Worm (Caenorhabditis elegans) whole organism, mixed stage, embryonic: ENCODE measurements around the gene ptr-5.
"Not testable (repeated sequence)": the region's sequence is repeated elsewhere in the genome, so short reads cannot be mapped to it uniquely, and the experiment has no call there.

Source experiments
- M03D4.4 ChIP-seq: sonication (generic microtip); optimal IDR thresholded peaks from 2 replicates; lab custom pipeline; 2017; ENCODE audit warnings: mild to moderate bottlenecking, missing genetic modification characterization, missing compliant biosample characterization
- blmp-1 ChIP-seq: fragments of 150-350 bp; optimal IDR thresholded peaks from 2 replicates; lab custom pipeline; 2014; ENCODE audit warnings: missing biosample characterization, missing genetic modification characterization
- ceh-43 ChIP-seq: fragments of 200-800 bp; sonication (Bioruptor generic); optimal IDR thresholded peaks from 2 replicates; lab custom pipeline; 2018; ENCODE audit warnings: mild to moderate bottlenecking, missing genetic modification characterization, moderate library complexity, missing compliant biosample characterization
- ceh-83 ChIP-seq: fragments of 200-800 bp; sonication (Bioruptor generic); optimal IDR thresholded peaks from 2 replicates; lab custom pipeline; 2018; ENCODE audit warnings: mild to moderate bottlenecking, missing genetic modification characterization, missing compliant biosample characterization
- ces-1 ChIP-seq: fragments of 150-350 bp; optimal IDR thresholded peaks from 2 replicates; lab custom pipeline; 2014; ENCODE audit warnings: missing biosample characterization, missing genetic modification reagents, missing genetic modification characterization
- cnd-1 ChIP-seq: fragments of 200-800 bp; sonication (Bioruptor generic); optimal IDR thresholded peaks from 2 replicates; lab custom pipeline; 2018; ENCODE audit warnings: mild to moderate bottlenecking, missing genetic modification characterization, missing compliant biosample characterization
- drap-1 ChIP-seq: fragments of 200-800 bp; sonication (Bioruptor generic); optimal IDR thresholded peaks from 3 replicates; lab custom pipeline; 2018; ENCODE audit warnings: mild to moderate bottlenecking, missing genetic modification characterization, missing compliant biosample characterization
- flh-1 ChIP-seq: fragments of 200-800 bp; sonication (Bioruptor generic); optimal IDR thresholded peaks from 2 replicates; lab custom pipeline; 2018; ENCODE audit warnings: mild to moderate bottlenecking, missing genetic modification characterization, moderate library complexity, missing compliant biosample characterization
- ham-2 ChIP-seq: fragments of 200-800 bp; sonication (Bioruptor generic); optimal IDR thresholded peaks from 2 replicates; lab custom pipeline; 2018; ENCODE audit warnings: mild to moderate bottlenecking, missing genetic modification characterization, missing compliant biosample characterization
- hlh-1 ChIP-seq: fragments of 150-350 bp; optimal IDR thresholded peaks from 2 replicates; lab custom pipeline; 2014; ENCODE audit warnings: missing biosample characterization, missing genetic modification reagents, missing genetic modification characterization
- lin-13 ChIP-seq: fragments of 150-350 bp; optimal IDR thresholded peaks from 2 replicates; lab custom pipeline; 2014; ENCODE audit warnings: missing biosample characterization, missing genetic modification characterization
- lin-32 ChIP-seq: fragments of 200-800 bp; sonication (Bioruptor generic); optimal IDR thresholded peaks from 2 replicates; lab custom pipeline; 2018; ENCODE audit warnings: mild to moderate bottlenecking, missing genetic modification characterization, missing compliant biosample characterization
- mab-5 ChIP-seq: fragments of 150-350 bp; optimal IDR thresholded peaks from 2 replicates; lab custom pipeline; 2014; ENCODE audit warnings: missing biosample characterization, missing genetic modification characterization
- mls-2 ChIP-seq: sonication (generic microtip); optimal IDR thresholded peaks from 2 replicates; lab custom pipeline; 2016; ENCODE audit warnings: mild to moderate bottlenecking, missing genetic modification characterization, moderate library complexity, missing compliant biosample characterization
- nhr-12 ChIP-seq: fragments of 150-350 bp; optimal IDR thresholded peaks from 2 replicates; lab custom pipeline; 2014; ENCODE audit warnings: missing biosample characterization, missing genetic modification characterization
- nhr-2 ChIP-seq: fragments of 150-350 bp; optimal IDR thresholded peaks from 2 replicates; lab custom pipeline; 2014; ENCODE audit warnings: missing biosample characterization, missing genetic modification characterization
- nhr-76 ChIP-seq: sonication (generic microtip); optimal IDR thresholded peaks from 2 replicates; lab custom pipeline; 2017; ENCODE audit warnings: missing biosample characterization, missing genetic modification characterization
- sem-2 ChIP-seq: fragments of 200-800 bp; sonication (Bioruptor generic); optimal IDR thresholded peaks from 2 replicates; lab custom pipeline; 2018; ENCODE audit warnings: mild to moderate bottlenecking, missing genetic modification characterization, missing compliant biosample characterization
- snpc-4 ChIP-seq: fragments of 150-350 bp; optimal IDR thresholded peaks from 2 replicates; lab custom pipeline; 2014; ENCODE audit warnings: missing biosample characterization, missing genetic modification characterization
- sptf-1 ChIP-seq: sonication (generic microtip); optimal IDR thresholded peaks from 2 replicates; lab custom pipeline; 2017; ENCODE audit warnings: mild to moderate bottlenecking, missing genetic modification characterization, moderate library complexity, missing compliant biosample characterization
- tbx-8 ChIP-seq: fragments of 200-800 bp; sonication (Bioruptor generic); optimal IDR thresholded peaks from 2 replicates; lab custom pipeline; 2018; ENCODE audit warnings: mild to moderate bottlenecking, missing genetic modification characterization, moderate library complexity, missing compliant biosample characterization
- unc-120 ChIP-seq: sonication (generic microtip); optimal IDR thresholded peaks from 2 replicates; lab custom pipeline; 2017; ENCODE audit warnings: missing genetic modification characterization, missing compliant biosample characterization; ENCODE audit not compliant: poor library complexity, severe bottlenecking
- unc-39 ChIP-seq: fragments of 150-350 bp; optimal IDR thresholded peaks from 2 replicates; lab custom pipeline; 2014; ENCODE audit warnings: missing biosample characterization, missing genetic modification characterization
- zip-8 ChIP-seq: fragments of 150-350 bp; optimal IDR thresholded peaks from 2 replicates; lab custom pipeline; 2014; ENCODE audit warnings: missing biosample characterization, missing genetic modification characterization
- ztf-11 ChIP-seq: fragments of 150-350 bp; optimal IDR thresholded peaks from 2 replicates; lab custom pipeline; 2014; ENCODE audit warnings: missing biosample characterization, missing genetic modification characterization

Gene ptr-5

DNA sequence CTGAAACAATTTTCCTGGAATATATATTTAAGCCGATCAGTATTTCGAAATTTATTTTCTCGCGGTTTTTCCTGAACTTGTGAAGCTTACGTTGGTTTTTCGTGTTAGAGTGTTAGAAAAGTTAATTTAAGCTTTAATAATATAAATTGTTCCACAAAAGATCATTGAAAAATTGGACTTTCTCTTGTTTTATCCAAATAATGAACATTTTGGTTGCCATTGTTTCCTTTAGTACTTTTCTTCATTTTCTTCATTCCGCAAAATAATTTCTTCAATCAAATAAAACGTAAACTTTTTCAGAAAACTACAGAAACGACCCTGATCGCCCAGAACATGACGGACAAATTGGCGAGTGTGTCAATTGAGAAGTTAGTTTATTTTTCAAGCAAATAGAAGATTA lies 16.0 kb upstream of the ptr-5 start, which contains the start of gene fbxa-120:
Gene fbxa-120, plus strand, starts transcription at position 301 of the 400 bp plus-strand sequence.
- TF ChIP-seq lin-32 (GFP tag; lab: Kevin White, UChicago) (no peak), ces-1 (no peak), ceh-43 (GFP tag; lab: Kevin White, UChicago) (no peak)

DNA sequence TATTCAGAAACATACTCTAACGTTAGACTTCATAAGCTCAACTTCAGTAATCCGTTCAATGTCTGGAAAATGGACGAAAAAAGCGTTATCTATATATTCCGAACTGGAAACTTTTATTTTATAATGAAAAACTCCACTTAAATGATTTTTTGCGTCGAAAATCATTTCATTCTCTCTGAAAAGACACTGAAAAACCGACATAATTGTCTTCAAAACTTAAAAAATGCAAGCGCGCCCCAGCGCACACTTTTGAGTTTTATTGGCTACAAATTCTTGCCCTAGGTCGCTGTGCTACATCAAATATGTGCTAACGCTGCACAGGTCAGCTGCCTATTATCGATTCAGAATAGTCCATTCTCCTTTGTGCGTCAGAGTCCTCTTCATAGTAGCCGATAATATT lies 13.5 kb upstream of the ptr-5 start, which contains the start of gene C33E10.1:
Gene C33E10.1, plus strand, starts transcription at position 301 of the 400 bp plus-strand sequence.
- not testable (repeated sequence) for TF ChIP-seq hlh-1 (tag; lab: Kevin White, UChicago); ham-2 (GFP tag; lab: Kevin White, UChicago); zip-8 (tag; lab: Kevin White, UChicago)

DNA sequence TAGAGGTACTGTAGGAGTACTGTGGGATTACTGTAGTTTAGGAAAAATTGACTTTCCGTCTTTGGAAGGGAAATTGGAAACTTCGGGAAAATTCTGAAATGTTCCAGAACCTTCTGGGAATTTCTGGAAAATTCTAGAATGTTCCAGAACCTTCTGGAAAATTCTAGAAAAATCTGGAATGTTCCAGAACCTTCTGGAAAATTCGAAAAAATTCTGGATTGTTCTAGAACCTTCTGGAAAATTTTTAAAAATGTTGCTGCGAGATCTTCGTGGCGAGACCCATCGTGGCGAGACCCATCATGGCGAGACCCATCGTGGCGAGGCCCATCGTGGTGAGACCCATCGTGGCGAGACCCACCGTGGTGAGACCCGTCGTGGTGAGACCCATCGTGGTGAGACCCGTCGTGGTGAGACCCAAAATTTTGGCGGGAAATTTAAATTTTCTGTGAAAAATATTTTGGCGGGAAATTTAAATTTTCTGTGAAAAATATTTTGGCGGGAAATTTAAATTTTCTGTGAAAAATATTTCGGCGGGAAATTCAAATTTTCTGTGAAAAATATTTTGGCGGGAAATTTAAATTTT lies 7.6 kb upstream of the ptr-5 start, which contains the start of gene C53C11.4:
Gene C53C11.4, plus strand, starts transcription at position 179 of the 583 bp plus-strand sequence.
- TF ChIP-seq mab-5 (tag; lab: Kevin White, UChicago); flh-1 (GFP tag; lab: Kevin White, UChicago); ces-1: not testable (repeated sequence)
- TF ChIP-seq, all 35 proteins: peak for 0; not testable (repeated sequence) for 35

ce11 chrX:17314948-17315347 lies 3.4 kb upstream of the ptr-5 start:
- TF ChIP-seq sptf-1 (tag; lab: Kevin White, UChicago) (peak; percentile 73), ceh-43 (GFP tag; lab: Kevin White, UChicago) (no peak), M03D4.4 (tag; lab: Kevin White, UChicago) (peak; percentile 57), drap-1 (GFP tag; lab: Kevin White, UChicago) (peak; percentile 30), ces-1 (peak; percentile 81), cnd-1 (tag; lab: Kevin White, UChicago) (peak; percentile 4), unc-120 (peak; percentile 70), mls-2 (tag; lab: Kevin White, UChicago) (peak; percentile 63), lin-13 (tag; lab: Kevin White, UChicago) (no peak)
- TF ChIP-seq, all 35 proteins: peak for 7

- no peak for TF ChIP-seq ztf-11 (tag; lab: Kevin White, UChicago)
Measured at ce11 chrX:17320572-17320971, 2.2 kb downstream of the ptr-5 start.

ce11 chrX:17324954-17325353 lies 6.6 kb downstream of the ptr-5 start:
- TF ChIP-seq drap-1 (GFP tag; lab: Kevin White, UChicago) (no peak), zip-8 (tag; lab: Kevin White, UChicago) (peak; percentile 52), nhr-2 (tag; lab: Kevin White, UChicago) (peak; percentile 71)

DNA sequence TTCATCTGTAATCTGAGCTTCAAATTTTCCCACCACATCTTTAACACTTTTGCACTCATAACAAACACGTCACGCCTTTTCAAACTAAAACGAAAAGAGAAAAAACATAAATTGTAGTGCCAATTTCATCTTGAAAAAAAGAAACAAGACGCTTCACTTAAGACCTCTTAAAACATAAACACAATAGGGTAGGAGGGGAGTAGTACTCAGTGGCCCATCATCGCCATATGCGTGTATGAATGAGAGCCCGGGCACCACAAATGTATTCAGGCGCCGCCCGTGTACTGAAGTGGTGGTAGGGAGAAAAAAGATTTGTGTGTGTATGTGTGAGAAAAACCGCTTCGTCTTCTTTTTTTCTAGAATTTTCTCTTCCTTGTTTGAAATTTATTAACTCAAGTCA lies 8.8 kb downstream of the ptr-5 start:
- TF ChIP-seq sptf-1 (tag; lab: Kevin White, UChicago) (no peak), ztf-11 (tag; lab: Kevin White, UChicago) (no peak), tbx-8 (GFP tag; lab: Kevin White, UChicago) (no peak), unc-39 (tag; lab: Kevin White, UChicago) (no peak), unc-120 (no peak), ham-2 (GFP tag; lab: Kevin White, UChicago) (no peak), blmp-1 (tag; lab: Kevin White, UChicago) (no peak), ceh-83 (GFP tag; lab: Kevin White, UChicago) (no peak), sem-2 (GFP tag; lab: Kevin White, UChicago) (no peak), snpc-4 (tag; lab: Kevin White, UChicago) (no peak), mab-5 (tag; lab: Kevin White, UChicago) (no peak), zip-8 (tag; lab: Kevin White, UChicago) (no peak), nhr-2 (tag; lab: Kevin White, UChicago) (no peak), nhr-12 (tag; lab: Kevin White, UChicago) (no peak), M03D4.4 (tag; lab: Kevin White, UChicago) (no peak), nhr-76 (tag; lab: Kevin White, UChicago) (no peak)
